Worm (Caenorhabditis elegans) whole organism, L1 larva: ENCODE data around the gene skr-12.

Source experiments
- C04F5.9 ChIP-seq: sonication (generic microtip); optimal IDR thresholded peaks from 2 replicates; lab custom pipeline; 2016; ENCODE audit warnings: missing genetic modification characterization, missing compliant biosample characterization
- C16A3.4 ChIP-seq: fragments of 150-350 bp; optimal IDR thresholded peaks from 2 replicates; lab custom pipeline; 2014; ENCODE audit warnings: missing biosample characterization, missing genetic modification characterization
- F16B12.6 ChIP-seq: fragments of 150-350 bp; optimal IDR thresholded peaks from 2 replicates; lab custom pipeline; 2014; ENCODE audit warnings: missing biosample characterization, missing genetic modification characterization
- aha-1 ChIP-seq: fragments of 150-350 bp; optimal IDR thresholded peaks from 2 replicates; lab custom pipeline; 2014; ENCODE audit warnings: missing biosample characterization, missing genetic modification characterization
- aly-2 ChIP-seq: fragments of 150-350 bp; optimal IDR thresholded peaks from 2 replicates; lab custom pipeline; 2014; ENCODE audit warnings: missing biosample characterization, missing genetic modification characterization
- ama-1 ChIP-seq: fragments of 150-350 bp; optimal IDR thresholded peaks from 2 replicates; lab custom pipeline; 2014
- blmp-1 ChIP-seq: fragments of 150-350 bp; optimal IDR thresholded peaks from 2 replicates; lab custom pipeline; 2014; ENCODE audit warnings: missing biosample characterization, missing genetic modification characterization
- ceh-82 ChIP-seq, 3 experiments: fragments of 150-350 bp in 1 of 3; sonication (generic microtip) in 2 of 3; optimal IDR thresholded peaks; 2 replicates each; lab custom pipeline; 2014 to 2017; ENCODE audit warnings: missing biosample characterization in 3 of 3, missing genetic modification characterization in 3 of 3
- ceh-88 ChIP-seq: fragments of 200-800 bp; sonication (Bioruptor generic); IDR thresholded peaks from 2 replicates; pipeline ENCODE4 v1.3.6; 2022; ENCODE audit warnings: missing genetic modification characterization, missing compliant biosample characterization
- ces-1 ChIP-seq: fragments of 150-350 bp; optimal IDR thresholded peaks from 2 replicates; lab custom pipeline; 2014; ENCODE audit warnings: missing biosample characterization, missing genetic modification reagents, missing genetic modification characterization
- dpl-1 ChIP-seq, 3 experiments: fragments of 150-350 bp in 2 of 3; sonication (generic microtip) in 1 of 3; optimal IDR thresholded peaks; 2 replicates each; lab custom pipeline; 2014 to 2017; ENCODE audit warnings: missing biosample characterization in 3 of 3, missing genetic modification characterization in 3 of 3, missing genetic modification reagents in 3 of 3
- efl-1 ChIP-seq, 4 experiments: fragments of 150-350 bp; optimal IDR thresholded peaks in 3 of 4; peaks in 1 of 4; 1 replicate in 1 of 4; 2 replicates in 3 of 4; lab custom pipeline; 2014; ENCODE audit warnings: missing biosample characterization in 2 of 4, missing genetic modification characterization in 2 of 4, missing genetic modification reagents in 2 of 4
- efl-3 ChIP-seq: fragments of 200-800 bp; sonication (Bioruptor generic); optimal IDR thresholded peaks from 2 replicates; lab custom pipeline; 2018; ENCODE audit warnings: mild to moderate bottlenecking, missing genetic modification characterization, missing compliant biosample characterization
- egl-13 ChIP-seq: sonication (generic microtip); optimal IDR thresholded peaks from 2 replicates; lab custom pipeline; 2016; ENCODE audit warnings: missing genotype, missing genetic modification reagents, missing genetic modification characterization, missing compliant biosample characterization
- elt-2 ChIP-seq: sonication (generic microtip); optimal IDR thresholded peaks from 2 replicates; lab custom pipeline; 2016; ENCODE audit warnings: missing genetic modification characterization, mild to moderate bottlenecking, inconsistent platforms, missing compliant biosample characterization, missing genetic modification reagents
- ets-5 ChIP-seq: fragments of 200-800 bp; sonication (Bioruptor generic); IDR thresholded peaks from 2 replicates; pipeline ENCODE4 v1.3.6; 2022; ENCODE audit warnings: missing genetic modification characterization, missing compliant biosample characterization
- fkh-4 ChIP-seq: sonication (generic microtip); optimal IDR thresholded peaks from 2 replicates; lab custom pipeline; 2016; ENCODE audit warnings: missing compliant biosample characterization, missing genetic modification characterization, borderline replicate concordance
- fkh-8 ChIP-seq: sonication (generic microtip); optimal IDR thresholded peaks from 2 replicates; lab custom pipeline; 2016; ENCODE audit warnings: mild to moderate bottlenecking, missing genetic modification characterization, missing compliant biosample characterization
- fos-1 ChIP-seq: fragments of 150-350 bp; optimal IDR thresholded peaks from 2 replicates; lab custom pipeline; 2014; ENCODE audit warnings: missing biosample characterization, missing genetic modification characterization
- hlh-17 ChIP-seq: fragments of 200-800 bp; sonication (Bioruptor generic); optimal IDR thresholded peaks from 2 replicates; lab custom pipeline; 2018; ENCODE audit warnings: missing genetic modification characterization, mild to moderate bottlenecking, missing compliant biosample characterization, moderate library complexity, borderline replicate concordance
- hlh-4 ChIP-seq: sonication (generic microtip); optimal IDR thresholded peaks from 2 replicates; lab custom pipeline; 2016; ENCODE audit warnings: mild to moderate bottlenecking, missing genetic modification characterization, missing compliant biosample characterization
- hpl-2 ChIP-seq: fragments of 150-350 bp; optimal IDR thresholded peaks from 2 replicates; lab custom pipeline; 2014; ENCODE audit warnings: missing biosample characterization, missing genetic modification reagents, missing genetic modification characterization
- irx-1 ChIP-seq: sonication (generic microtip); optimal IDR thresholded peaks from 2 replicates; lab custom pipeline; 2016; ENCODE audit warnings: missing genetic modification characterization, missing compliant biosample characterization
- isw-1 ChIP-seq: fragments of 200-800 bp; sonication (Bioruptor generic); IDR thresholded peaks from 2 replicates; pipeline ENCODE4 v1.3.6; 2022; ENCODE audit warnings: missing genetic modification characterization, missing compliant biosample characterization
- jun-1 ChIP-seq: fragments of 150-350 bp; optimal IDR thresholded peaks from 2 replicates; lab custom pipeline; 2014; ENCODE audit warnings: missing biosample characterization, missing genetic modification reagents, missing genetic modification characterization
- lin-13 ChIP-seq: fragments of 150-350 bp; optimal IDR thresholded peaks from 2 replicates; lab custom pipeline; 2014; ENCODE audit warnings: missing biosample characterization, missing genetic modification reagents, missing genetic modification characterization
- lin-14 ChIP-seq: fragments of 200-800 bp; sonication (Bioruptor generic); optimal IDR thresholded peaks from 2 replicates; lab custom pipeline; 2018; ENCODE audit warnings: mild to moderate bottlenecking, missing genetic modification characterization, moderate library complexity, missing compliant biosample characterization
- lin-39 ChIP-seq: fragments of 150-350 bp; optimal IDR thresholded peaks from 2 replicates; lab custom pipeline; 2014; ENCODE audit warnings: missing biosample characterization, missing genetic modification reagents, missing genetic modification characterization
- mab-9 ChIP-seq: fragments of 200-800 bp; sonication (Bioruptor generic); IDR thresholded peaks from 2 replicates; pipeline ENCODE4 v1.3.6; 2022; ENCODE audit warnings: missing genetic modification reagents, missing genetic modification characterization, missing compliant biosample characterization
- mep-1 ChIP-seq: fragments of 150-350 bp; optimal IDR thresholded peaks from 2 replicates; lab custom pipeline; 2014; ENCODE audit warnings: missing biosample characterization, missing genetic modification characterization
- nhr-11 ChIP-seq: fragments of 150-350 bp; optimal IDR thresholded peaks from 2 replicates; lab custom pipeline; 2014; ENCODE audit warnings: missing biosample characterization, missing genetic modification characterization
- nhr-20 ChIP-seq: sonication (generic microtip); optimal IDR thresholded peaks from 2 replicates; lab custom pipeline; 2016; ENCODE audit warnings: mild to moderate bottlenecking, missing genetic modification characterization, missing compliant biosample characterization
- nhr-237 ChIP-seq: fragments of 150-350 bp; optimal IDR thresholded peaks from 2 replicates; lab custom pipeline; 2014; ENCODE audit warnings: missing biosample characterization, missing genetic modification characterization
- nhr-28 ChIP-seq: fragments of 150-350 bp; optimal IDR thresholded peaks from 2 replicates; lab custom pipeline; 2014; ENCODE audit warnings: missing biosample characterization, missing genetic modification characterization
- nhr-47 ChIP-seq: sonication (generic microtip); optimal IDR thresholded peaks from 2 replicates; lab custom pipeline; 2016; ENCODE audit warnings: mild to moderate bottlenecking, missing genetic modification characterization, moderate library complexity, missing compliant biosample characterization
- nhr-76 ChIP-seq: sonication (generic microtip); optimal IDR thresholded peaks from 2 replicates; lab custom pipeline; 2017; ENCODE audit warnings: missing biosample characterization, missing genetic modification characterization
- nhr-84 ChIP-seq: sonication (generic microtip); optimal IDR thresholded peaks from 2 replicates; lab custom pipeline; 2017; ENCODE audit warnings: missing biosample characterization, missing genetic modification characterization
- nhr-85 ChIP-seq: sonication (generic microtip); peaks from one replicate; lab custom pipeline; 2016; ENCODE audit warnings: missing genetic modification characterization, inconsistent platforms, missing compliant biosample characterization
- pax-3 ChIP-seq: fragments of 200-800 bp; sonication (Bioruptor generic); optimal IDR thresholded peaks from 2 replicates; lab custom pipeline; 2018; ENCODE audit warnings: mild to moderate bottlenecking, missing genetic modification characterization, moderate library complexity, missing compliant biosample characterization
- pqm-1 ChIP-seq: sonication (generic microtip); optimal IDR thresholded peaks from 3 replicates; lab custom pipeline; 2017; ENCODE audit warnings: missing biosample characterization, missing genetic modification characterization
- snpc-4 ChIP-seq: fragments of 150-350 bp; optimal IDR thresholded peaks from 2 replicates; lab custom pipeline; 2014; ENCODE audit warnings: missing biosample characterization, missing genetic modification characterization
- snu-23 ChIP-seq: sonication (generic microtip); optimal IDR thresholded peaks from 2 replicates; lab custom pipeline; 2016; ENCODE audit warnings: missing genetic modification characterization, missing compliant biosample characterization
- sup-37 ChIP-seq: fragments of 200-800 bp; sonication (Bioruptor generic); optimal IDR thresholded peaks from 2 replicates; lab custom pipeline; 2018; ENCODE audit warnings: mild to moderate bottlenecking, missing genetic modification characterization, missing compliant biosample characterization
- swsn-7 ChIP-seq: sonication (generic microtip); optimal IDR thresholded peaks from 2 replicates; lab custom pipeline; 2016; ENCODE audit warnings: missing genetic modification characterization, missing compliant biosample characterization
- unc-130 ChIP-seq: fragments of 150-350 bp; optimal IDR thresholded peaks from 2 replicates; lab custom pipeline; 2017; ENCODE audit warnings: missing biosample characterization, missing genetic modification characterization, inconsistent platforms
- unc-30 ChIP-seq: sonication (generic microtip); optimal IDR thresholded peaks from 2 replicates; lab custom pipeline; 2017; ENCODE audit warnings: missing biosample characterization, missing genetic modification characterization
- unc-62 ChIP-seq: fragments of 150-350 bp; optimal IDR thresholded peaks from 2 replicates; lab custom pipeline; 2014; ENCODE audit warnings: missing biosample characterization, missing genetic modification reagents, missing genetic modification characterization
- vab-15 ChIP-seq: sonication (generic microtip); optimal IDR thresholded peaks from 2 replicates; lab custom pipeline; 2017; ENCODE audit warnings: missing genotype, mild to moderate bottlenecking, missing genetic modification characterization, missing compliant biosample characterization
- zag-1 ChIP-seq: fragments of 150-350 bp; optimal IDR thresholded peaks from 2 replicates; lab custom pipeline; 2014; ENCODE audit warnings: missing biosample characterization, missing genetic modification characterization
- zip-4 ChIP-seq: fragments of 200-800 bp; sonication (Bioruptor generic); optimal IDR thresholded peaks from 2 replicates; lab custom pipeline; 2018; ENCODE audit warnings: mild to moderate bottlenecking, missing genetic modification characterization, moderate library complexity, missing compliant biosample characterization
- ztf-11 ChIP-seq, 2 experiments: sonication (generic microtip); optimal IDR thresholded peaks; 2 replicates each; lab custom pipeline; 2016 to 2017; ENCODE audit warnings: missing genetic modification characterization in 2 of 2, missing biosample characterization in 1 of 2, missing compliant biosample characterization in 1 of 2
- ztf-4 ChIP-seq: fragments of 150-350 bp; optimal IDR thresholded peaks from 2 replicates; lab custom pipeline; 2014; ENCODE audit warnings: missing biosample characterization, missing genetic modification characterization

The skr-12 gene

ce11 chrIV:17166974-17167373 is at the start of gene skr-12:
TSS of gene skr-12 (plus strand) at chrIV:17167274.
- TF ChIP-seq isw-1 (GFP tag; lab: Robert Waterston, UW) (no peak), jun-1 (tag; lab: Kevin White, UChicago) (no peak), egl-13 (tag; lab: Kevin White, UChicago) (no peak), efl-3 (GFP tag; lab: Kevin White, UChicago) (no peak), zip-4 (GFP tag; lab: Kevin White, UChicago) (no peak), snu-23 (GFP tag; lab: Kevin White, UChicago) (no peak), ama-1 (lab: Kevin White, UChicago) (no peak), unc-30 (no peak), nhr-11 (tag; lab: Kevin White, UChicago) (no peak), unc-130 (tag; lab: Kevin White, UChicago) (no peak), C16A3.4 (tag; lab: Kevin White, UChicago) (no peak)

- TF ChIP-seq nhr-237 (tag; lab: Kevin White, UChicago) (no peak), aly-2 (tag; lab: Kevin White, UChicago) (no peak), snpc-4 (tag; lab: Kevin White, UChicago) (no peak), blmp-1 (tag; lab: Kevin White, UChicago) (peak; percentile 26), nhr-28 (tag; lab: Kevin White, UChicago) (no peak), lin-13 (GFP tag; lab: Kevin White, UChicago) (no peak), ces-1 (no peak), nhr-84 (tag; lab: Kevin White, UChicago) (no peak), lin-14 (GFP tag; lab: Kevin White, UChicago) (no peak), efl-1 (optimal IDR thresholded peaks at IDR 0.05; lab: Kevin White, UChicago) (peak; percentile 42 to 48), efl-1 (GFP tag; optimal IDR thresholded peaks at IDR 0.05 in 1 of 2; lab: Kevin White, UChicago) (peak; percentile 39 to 91), pax-3 (tag; lab: Kevin White, UChicago) (no peak), nhr-85 (tag; lab: Kevin White, UChicago) (no peak), fkh-4 (tag; lab: Kevin White, UChicago) (no peak), ceh-82 (tag; optimal IDR thresholded peaks at IDR 0.05; lab: Kevin White, UChicago) (peak in 2 of 3 experiments; percentile 16 to 43), pqm-1 (tag; lab: Kevin White, UChicago) (no peak), elt-2 (tag; lab: Kevin White, UChicago) (no peak), mep-1 (tag; lab: Kevin White, UChicago) (peak; percentile 18), unc-30 (no peak), ceh-88 (GFP tag; lab: Robert Waterston, UW) (no peak), hpl-2 (GFP tag; lab: Kevin White, UChicago) (no peak), hlh-17 (GFP tag; lab: Kevin White, UChicago) (no peak), aha-1 (tag; lab: Kevin White, UChicago) (no peak), lin-39 (tag; lab: Kevin White, UChicago) (no peak), unc-62 (GFP tag; lab: Kevin White, UChicago) (no peak), nhr-47 (tag; lab: Kevin White, UChicago) (peak; percentile 41), C04F5.9 (tag; lab: Kevin White, UChicago) (no peak), ztf-4 (tag; lab: Kevin White, UChicago) (no peak), sup-37 (no peak), swsn-7 (tag; lab: Kevin White, UChicago) (no peak), fkh-8 (tag; lab: Kevin White, UChicago) (no peak), irx-1 (no peak), ztf-11 (tag; optimal IDR thresholded peaks at IDR 0.05; lab: Kevin White, UChicago) (no peak), dpl-1 (GFP tag; optimal IDR thresholded peaks at IDR 0.05; lab: Kevin White, UChicago) (peak; percentile 14 to 48 (median 30)), nhr-76 (no peak), ets-5 (GFP tag; lab: Robert Waterston, UW) (no peak), hlh-4 (tag; lab: Kevin White, UChicago) (no peak), nhr-11 (tag; lab: Kevin White, UChicago) (no peak), vab-15 (tag; lab: Kevin White, UChicago) (no peak), zip-4 (GFP tag; lab: Kevin White, UChicago) (no peak), mab-9 (no peak), zag-1 (no peak), F16B12.6 (peak; percentile 6), nhr-20 (tag; lab: Kevin White, UChicago) (peak; percentile 28), fos-1 (tag; lab: Kevin White, UChicago) (no peak)
These were observed 48.5 kb upstream of the skr-12 start, which contains the start of gene uaf-2 for ce11 chrIV:17118585-17118984. TSS of gene uaf-2 (minus strand) at chrIV:17118767.
